Fruit fly (Drosophila melanogaster): ENCODE data around the gene alpha-Est6.

alpha-Est6 gene

DNA sequence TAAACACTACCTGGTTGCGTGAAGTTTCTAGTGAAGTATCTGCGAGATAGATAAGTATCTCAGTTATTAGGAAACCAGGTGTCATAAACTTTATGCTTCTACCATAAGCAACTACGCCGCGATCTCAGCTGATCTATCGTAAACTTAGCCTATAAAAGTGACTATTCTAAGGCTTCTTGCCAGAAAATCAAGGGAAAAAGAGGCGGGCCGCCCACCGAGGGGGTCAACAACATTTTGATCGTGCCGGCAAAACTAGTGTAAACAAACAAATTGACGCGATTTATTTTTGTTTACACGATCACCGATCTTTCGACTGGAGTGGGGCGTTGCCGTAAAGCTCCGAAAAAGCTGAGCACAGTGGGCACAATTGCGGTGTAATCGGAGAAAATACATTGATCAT, 4.4 kb downstream of the alpha-Est6 start (continued):
- TF ChIP-seq Atf6 (GFP tag; IDR thresholded peaks at IDR 0.05) (no peak), insv (GFP tag; optimal IDR thresholded peaks at IDR 0.05) (no peak), pan (optimal IDR thresholded peaks at IDR 0.05) (no peak), pan (GFP tag; optimal IDR thresholded peaks at IDR 0.05 in 1 of 2, IDR thresholded peaks at IDR 0.05 in 1 of 2) (no peak), tll (GFP tag; optimal IDR thresholded peaks at IDR 0.05) (no peak), CG3407 (GFP tag; optimal IDR thresholded peaks at IDR 0.05) (no peak), salm (tag; optimal IDR thresholded peaks at IDR 0.05) (no peak), E2f1 (GFP tag; IDR thresholded peaks at IDR 0.05) (no peak), dimm (GFP tag; IDR thresholded peaks at IDR 0.05) (no peak), vnd (GFP tag; IDR thresholded peaks at IDR 0.05; ENCODE audit: partially characterized antibody) (no peak), D19B (GFP tag; optimal IDR thresholded peaks at IDR 0.05) (no peak), Awh (GFP tag; IDR thresholded peaks at IDR 0.05) (no peak), crc (GFP tag; optimal IDR thresholded peaks at IDR 0.05) (no peak), CG8290 (GFP tag; optimal IDR thresholded peaks at IDR 0.05) (no peak), CG8290 (tag; optimal IDR thresholded peaks at IDR 0.05) (no peak), CG12299 (tag; optimal IDR thresholded peaks at IDR 0.05) (no peak), YL-1 (GFP tag; optimal IDR thresholded peaks at IDR 0.05) (no peak), Hmr (GFP tag; optimal IDR thresholded peaks at IDR 0.05) (peak; percentile 40), Mad (GFP tag; optimal IDR thresholded peaks at IDR 0.05) (no peak), CG14050 (GFP tag; IDR thresholded peaks at IDR 0.05) (no peak), CG3847 (GFP tag; IDR thresholded peaks at IDR 0.05) (no peak), Antp (GFP tag; optimal IDR thresholded peaks at IDR 0.05) (no peak), Xbp1 (GFP tag; optimal IDR thresholded peaks at IDR 0.05) (no peak), HLH3B (GFP tag; IDR thresholded peaks at IDR 0.05) (no peak), CG8924 (tag; optimal IDR thresholded peaks at IDR 0.05) (no peak), CG14667 (GFP tag; IDR thresholded peaks at IDR 0.05) (no peak), ap (GFP tag; IDR thresholded peaks at IDR 0.05) (no peak), CG10274 (GFP tag; optimal IDR thresholded peaks at IDR 0.05) (no peak), sens (GFP tag) (no peak), Ets65A (GFP tag) (no peak), CG10147 (GFP tag; optimal IDR thresholded peaks at IDR 0.05) (peak; percentile 10), ranshi (GFP tag; IDR thresholded peaks at IDR 0.05) (no peak), CG18011 (GFP tag; optimal IDR thresholded peaks at IDR 0.05) (no peak), CG15479 (GFP tag; optimal IDR thresholded peaks at IDR 0.05) (no peak), ci (GFP tag; IDR thresholded peaks at IDR 0.05) (0 out of 3 replicates have a peak, but pooled peaks have one; percentile 39), scrt (GFP tag; optimal IDR thresholded peaks at IDR 0.05) (peak; percentile 8), CG9932 (GFP tag; IDR thresholded peaks at IDR 0.05) (no peak), CG34376 (GFP tag; optimal IDR thresholded peaks at IDR 0.05) (peak; percentile 35), Lpt (GFP tag; optimal IDR thresholded peaks at IDR 0.05) (no peak), CG13775 (GFP tag; optimal IDR thresholded peaks at IDR 0.05) (no peak), CG1529 (GFP tag; optimal IDR thresholded peaks at IDR 0.05) (no peak), CG14965 (GFP tag; optimal IDR thresholded peaks at IDR 0.05; ENCODE audit: borderline replicate concordance) (no peak), CG17359 (tag; optimal IDR thresholded peaks at IDR 0.05) (no peak), sim (GFP tag; IDR thresholded peaks at IDR 0.05) (no peak), oc (tag; optimal IDR thresholded peaks at IDR 0.05) (no peak), klu (GFP tag; IDR thresholded peaks at IDR 0.05) (no peak), Kr (GFP tag; optimal IDR thresholded peaks at IDR 0.05) (no peak), tx (GFP tag; optimal IDR thresholded peaks at IDR 0.05) (no peak), Eip74EF (GFP tag; optimal IDR thresholded peaks at IDR 0.05) (no peak), unc-4 (GFP tag; IDR thresholded peaks at IDR 0.05; ENCODE audit: partially characterized antibody) (no peak), CG12391 (tag; optimal IDR thresholded peaks at IDR 0.05) (no peak), unpg (GFP tag; optimal IDR thresholded peaks at IDR 0.05) (peak; percentile 18), mirr (GFP tag; optimal IDR thresholded peaks at IDR 0.05) (peak; percentile 37)
